Worm (Caenorhabditis elegans) whole organism, mixed stage, embryonic: Measurements from ENCODE around the gene str-68.
"Not testable (repeated sequence)": the region's sequence is repeated elsewhere in the genome, so short reads cannot be mapped to it uniquely, and the experiment has no call there.

Source experiments
- M03D4.4 ChIP-seq: sonication (generic microtip); optimal IDR thresholded peaks from 2 replicates; lab custom pipeline; 2017; ENCODE audit warnings: mild to moderate bottlenecking, missing genetic modification characterization, missing compliant biosample characterization
- bed-3 ChIP-seq: fragments of 200-800 bp; sonication (Bioruptor generic); optimal IDR thresholded peaks from 3 replicates; lab custom pipeline; 2018; ENCODE audit warnings: mild to moderate bottlenecking, missing genetic modification characterization, moderate library complexity, missing compliant biosample characterization
- blmp-1 ChIP-seq: fragments of 150-350 bp; optimal IDR thresholded peaks from 2 replicates; lab custom pipeline; 2014; ENCODE audit warnings: missing biosample characterization, missing genetic modification characterization
- ceh-39 ChIP-seq: fragments of 150-350 bp; optimal IDR thresholded peaks from 2 replicates; lab custom pipeline; 2014; ENCODE audit warnings: missing biosample characterization, missing genetic modification characterization
- ceh-43 ChIP-seq: fragments of 200-800 bp; sonication (Bioruptor generic); optimal IDR thresholded peaks from 2 replicates; lab custom pipeline; 2018; ENCODE audit warnings: mild to moderate bottlenecking, missing genetic modification characterization, moderate library complexity, missing compliant biosample characterization
- ceh-83 ChIP-seq: fragments of 200-800 bp; sonication (Bioruptor generic); optimal IDR thresholded peaks from 2 replicates; lab custom pipeline; 2018; ENCODE audit warnings: mild to moderate bottlenecking, missing genetic modification characterization, missing compliant biosample characterization
- ces-1 ChIP-seq: fragments of 150-350 bp; optimal IDR thresholded peaks from 2 replicates; lab custom pipeline; 2014; ENCODE audit warnings: missing biosample characterization, missing genetic modification reagents, missing genetic modification characterization
- cnd-1 ChIP-seq: fragments of 200-800 bp; sonication (Bioruptor generic); optimal IDR thresholded peaks from 2 replicates; lab custom pipeline; 2018; ENCODE audit warnings: mild to moderate bottlenecking, missing genetic modification characterization, missing compliant biosample characterization
- drap-1 ChIP-seq: fragments of 200-800 bp; sonication (Bioruptor generic); optimal IDR thresholded peaks from 3 replicates; lab custom pipeline; 2018; ENCODE audit warnings: mild to moderate bottlenecking, missing genetic modification characterization, missing compliant biosample characterization
- elt-1 ChIP-seq: sonication (generic microtip); optimal IDR thresholded peaks from 2 replicates; lab custom pipeline; 2017; ENCODE audit warnings: missing genetic modification characterization, mild to moderate bottlenecking, missing compliant biosample characterization, antibody characterized with exemption, moderate library complexity, borderline replicate concordance; ENCODE audit not compliant: insufficient read depth
- elt-3 ChIP-seq: fragments of 150-350 bp; optimal IDR thresholded peaks from 2 replicates; lab custom pipeline; 2014; ENCODE audit warnings: missing biosample characterization, missing genetic modification characterization
- flh-1 ChIP-seq: fragments of 200-800 bp; sonication (Bioruptor generic); optimal IDR thresholded peaks from 2 replicates; lab custom pipeline; 2018; ENCODE audit warnings: mild to moderate bottlenecking, missing genetic modification characterization, moderate library complexity, missing compliant biosample characterization
- ham-2 ChIP-seq: fragments of 200-800 bp; sonication (Bioruptor generic); optimal IDR thresholded peaks from 2 replicates; lab custom pipeline; 2018; ENCODE audit warnings: mild to moderate bottlenecking, missing genetic modification characterization, missing compliant biosample characterization
- hlh-1 ChIP-seq: fragments of 150-350 bp; optimal IDR thresholded peaks from 2 replicates; lab custom pipeline; 2014; ENCODE audit warnings: missing biosample characterization, missing genetic modification reagents, missing genetic modification characterization
- lin-13 ChIP-seq: fragments of 150-350 bp; optimal IDR thresholded peaks from 2 replicates; lab custom pipeline; 2014; ENCODE audit warnings: missing biosample characterization, missing genetic modification characterization
- lin-32 ChIP-seq: fragments of 200-800 bp; sonication (Bioruptor generic); optimal IDR thresholded peaks from 2 replicates; lab custom pipeline; 2018; ENCODE audit warnings: mild to moderate bottlenecking, missing genetic modification characterization, missing compliant biosample characterization
- lsy-2 ChIP-seq: fragments of 150-350 bp; optimal IDR thresholded peaks from 2 replicates; lab custom pipeline; 2014; ENCODE audit warnings: missing biosample characterization, missing genetic modification characterization
- mab-5 ChIP-seq: fragments of 150-350 bp; optimal IDR thresholded peaks from 2 replicates; lab custom pipeline; 2014; ENCODE audit warnings: missing biosample characterization, missing genetic modification characterization
- mep-1 ChIP-seq: fragments of 150-350 bp; optimal IDR thresholded peaks from 2 replicates; lab custom pipeline; 2017; ENCODE audit warnings: missing biosample characterization, missing genetic modification reagents, missing genetic modification characterization, inconsistent platforms
- mls-2 ChIP-seq: sonication (generic microtip); optimal IDR thresholded peaks from 2 replicates; lab custom pipeline; 2016; ENCODE audit warnings: mild to moderate bottlenecking, missing genetic modification characterization, moderate library complexity, missing compliant biosample characterization
- nhr-12 ChIP-seq: fragments of 150-350 bp; optimal IDR thresholded peaks from 2 replicates; lab custom pipeline; 2014; ENCODE audit warnings: missing biosample characterization, missing genetic modification characterization
- nhr-2 ChIP-seq: fragments of 150-350 bp; optimal IDR thresholded peaks from 2 replicates; lab custom pipeline; 2014; ENCODE audit warnings: missing biosample characterization, missing genetic modification characterization
- nhr-237 ChIP-seq: fragments of 150-350 bp; optimal IDR thresholded peaks from 2 replicates; lab custom pipeline; 2014; ENCODE audit warnings: missing biosample characterization, missing genetic modification characterization
- nhr-76 ChIP-seq: sonication (generic microtip); optimal IDR thresholded peaks from 2 replicates; lab custom pipeline; 2017; ENCODE audit warnings: missing biosample characterization, missing genetic modification characterization
- pha-4 ChIP-seq: fragments of 150-350 bp; optimal IDR thresholded peaks from 2 replicates; lab custom pipeline; 2018; ENCODE audit warnings: missing biosample characterization, missing genetic modification reagents, missing genetic modification characterization
- snpc-4 ChIP-seq: fragments of 150-350 bp; optimal IDR thresholded peaks from 2 replicates; lab custom pipeline; 2014; ENCODE audit warnings: missing biosample characterization, missing genetic modification characterization
- sptf-1 ChIP-seq: sonication (generic microtip); optimal IDR thresholded peaks from 2 replicates; lab custom pipeline; 2017; ENCODE audit warnings: mild to moderate bottlenecking, missing genetic modification characterization, moderate library complexity, missing compliant biosample characterization
- tbx-8 ChIP-seq: fragments of 200-800 bp; sonication (Bioruptor generic); optimal IDR thresholded peaks from 2 replicates; lab custom pipeline; 2018; ENCODE audit warnings: mild to moderate bottlenecking, missing genetic modification characterization, moderate library complexity, missing compliant biosample characterization
- unc-120 ChIP-seq: sonication (generic microtip); optimal IDR thresholded peaks from 2 replicates; lab custom pipeline; 2017; ENCODE audit warnings: missing genetic modification characterization, missing compliant biosample characterization; ENCODE audit not compliant: poor library complexity, severe bottlenecking
- unc-39 ChIP-seq: fragments of 150-350 bp; optimal IDR thresholded peaks from 2 replicates; lab custom pipeline; 2014; ENCODE audit warnings: missing biosample characterization, missing genetic modification characterization
- unc-62 ChIP-seq: fragments of 150-350 bp; optimal IDR thresholded peaks from 2 replicates; lab custom pipeline; 2014; ENCODE audit warnings: missing biosample characterization, missing genetic modification reagents, missing genetic modification characterization
- zip-8 ChIP-seq: fragments of 150-350 bp; optimal IDR thresholded peaks from 2 replicates; lab custom pipeline; 2014; ENCODE audit warnings: missing biosample characterization, missing genetic modification characterization
- ztf-11 ChIP-seq: fragments of 150-350 bp; optimal IDR thresholded peaks from 2 replicates; lab custom pipeline; 2014; ENCODE audit warnings: missing biosample characterization, missing genetic modification characterization

Gene str-68

DNA sequence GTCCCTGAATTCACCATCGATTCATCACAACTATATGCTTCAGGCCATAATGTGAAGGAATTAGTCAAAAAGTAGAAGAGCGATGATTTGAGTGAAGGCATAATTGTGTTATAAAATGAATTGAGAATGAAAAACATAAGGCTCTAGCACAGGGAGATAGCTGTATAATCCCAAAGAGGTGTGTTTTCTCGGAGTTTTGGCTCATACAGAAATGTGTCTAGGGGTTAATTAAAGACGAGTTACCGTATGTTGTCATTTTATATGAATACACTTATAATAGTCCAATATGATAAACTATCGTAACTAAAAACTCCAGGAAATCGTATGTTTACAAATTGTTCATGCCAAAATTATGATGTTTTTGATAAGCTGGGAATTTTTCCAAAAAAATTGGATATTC is 26.6 kb downstream of the str-68 start, which contains the start of gene srt-5:
Gene srt-5, minus strand, starts transcription at position 101 of the 400 bp plus-strand sequence.
- no peak for TF ChIP-seq nhr-12 (tag; lab: Kevin White, UChicago)
- no peak for TF ChIP-seq drap-1
- TF ChIP-seq nhr-237 (tag; lab: Kevin White, UChicago) = no peak
- TF ChIP-seq lin-32 (GFP tag; lab: Kevin White, UChicago) = no peak
- no peak for TF ChIP-seq zip-8
- TF ChIP-seq bed-3 (GFP tag; lab: Kevin White, UChicago) = no peak
- TF ChIP-seq blmp-1 (tag; lab: Kevin White, UChicago) = no peak
- TF ChIP-seq snpc-4 (tag; lab: Kevin White, UChicago) = no peak
- TF ChIP-seq mep-1 = no peak
- TF ChIP-seq ceh-43 = no peak
- TF ChIP-seq mab-5 (tag; lab: Kevin White, UChicago) = no peak

ce11 chrV:3071548-3071947 is 35.8 kb downstream of the str-68 start, which contains the start of gene C50H11.13:
Gene C50H11.13 (minus strand): TSS chrV:3071648.
- TF ChIP-seq sptf-1 (tag; lab: Kevin White, UChicago) = no peak
- TF ChIP-seq hlh-1 = no peak
- TF ChIP-seq nhr-237 (tag; lab: Kevin White, UChicago) = no peak
- no peak for TF ChIP-seq tbx-8
- no peak for TF ChIP-seq unc-62
- no peak for TF ChIP-seq ham-2 (GFP tag; lab: Kevin White, UChicago)
- TF ChIP-seq ceh-43 = no peak
- TF ChIP-seq lsy-2 = no peak
- TF ChIP-seq unc-39 (tag; lab: Kevin White, UChicago) = no peak
- TF ChIP-seq bed-3 (GFP tag; lab: Kevin White, UChicago) = no peak
- TF ChIP-seq nhr-2 (tag; lab: Kevin White, UChicago) = no peak
- no peak for TF ChIP-seq lin-32 (GFP tag; lab: Kevin White, UChicago)
- no peak for TF ChIP-seq drap-1
- TF ChIP-seq ceh-83 = no peak
- TF ChIP-seq ztf-11 = no peak
- TF ChIP-seq nhr-76 = no peak

- TF ChIP-seq cnd-1 (tag; lab: Kevin White, UChicago) (no peak), unc-39 (tag; lab: Kevin White, UChicago) (no peak), ceh-39 (tag; lab: Kevin White, UChicago) (no peak), elt-3 (tag; lab: Kevin White, UChicago) (no peak)
- TF ChIP-seq, all 35 proteins: peak for 0
Measured at ce11 chrV:3069101-3069500, 38.2 kb downstream of the str-68 start, which contains the start of gene str-40. Gene str-40 (minus strand): TSS chrV:3069201.

DNA sequence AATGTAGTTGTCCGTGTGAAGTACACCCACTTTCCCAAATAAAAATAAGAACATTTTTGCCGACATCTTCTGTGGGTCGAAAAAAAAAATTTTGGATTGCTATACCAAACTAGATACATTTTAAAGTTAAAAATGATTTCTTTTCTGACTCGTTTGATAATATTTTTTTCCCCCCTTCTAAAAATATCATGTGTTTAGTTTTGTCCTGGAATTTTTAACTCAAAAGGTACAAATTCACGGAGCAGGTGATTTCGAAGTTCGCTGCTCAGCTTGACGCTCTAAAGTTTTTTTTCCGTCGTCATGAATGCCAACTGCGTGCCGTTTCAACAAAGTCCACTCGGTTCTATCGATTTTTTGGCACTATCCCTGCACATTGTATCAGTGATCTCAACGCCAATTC is 41.4 kb downstream of the str-68 start, which contains the start of gene srh-185:
Gene srh-185, plus strand, starts transcription at position 301 of the 400 bp plus-strand sequence.
- no peak for TF ChIP-seq pha-4 (tag; lab: Kevin White, UChicago)
- TF ChIP-seq nhr-12 (tag; lab: Kevin White, UChicago) = no peak
- TF ChIP-seq lin-13 (tag; lab: Kevin White, UChicago) = no peak
- TF ChIP-seq sptf-1 (tag; lab: Kevin White, UChicago) = no peak
- TF ChIP-seq ceh-43 = no peak
- TF ChIP-seq zip-8 = no peak
- no peak for TF ChIP-seq elt-3 (tag; lab: Kevin White, UChicago)
- no peak for TF ChIP-seq mls-2
- TF ChIP-seq tbx-8 = no peak
- no peak for TF ChIP-seq lsy-2
- no peak for TF ChIP-seq unc-120 (tag; lab: Kevin White, UChicago)
- no peak for TF ChIP-seq mab-5 (tag; lab: Kevin White, UChicago)
- TF ChIP-seq ceh-83 = no peak
- no peak for TF ChIP-seq ham-2 (GFP tag; lab: Kevin White, UChicago)
- no peak for TF ChIP-seq mep-1
- TF ChIP-seq elt-1 = no peak
- TF ChIP-seq, all 35 proteins: peak for 0

ce11 chrV:3064418-3064817 is 42.9 kb downstream of the str-68 start, which contains the start of gene srt-16:
Gene srt-16 (minus strand): TSS chrV:3064518.
- not testable (repeated sequence) for TF ChIP-seq flh-1; nhr-76; lin-13 (tag; lab: Kevin White, UChicago)

DNA sequence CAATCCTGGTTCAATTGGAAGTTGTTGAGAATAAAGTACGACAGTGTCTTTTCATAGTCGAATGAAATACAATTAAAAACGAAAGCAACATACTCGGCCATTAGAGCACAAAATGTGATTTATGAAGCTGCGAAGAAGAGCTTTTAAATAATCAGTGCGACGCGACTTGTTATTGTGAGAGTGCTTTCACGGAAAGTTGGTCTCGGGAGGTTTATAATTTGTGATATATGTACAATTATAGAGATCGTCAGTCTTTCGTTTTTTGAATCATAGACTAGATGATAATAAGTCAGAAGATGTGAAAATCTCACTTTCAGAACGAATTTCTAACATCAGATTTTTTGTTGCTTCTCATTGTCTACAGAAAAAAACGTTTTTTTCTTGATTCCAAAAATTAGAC is 45.3 kb downstream of the str-68 start, which contains the start of gene srt-15:
Gene srt-15, minus strand, starts transcription at position 101 of the 400 bp plus-strand sequence.
- TF ChIP-seq ztf-11 = no peak
- TF ChIP-seq nhr-12 (tag; lab: Kevin White, UChicago) = no peak
- TF ChIP-seq unc-62 = no peak
- no peak for TF ChIP-seq nhr-76
- TF ChIP-seq unc-120 (tag; lab: Kevin White, UChicago) = no peak
- TF ChIP-seq ces-1 = no peak
- no peak for TF ChIP-seq nhr-237 (tag; lab: Kevin White, UChicago)
- no peak for TF ChIP-seq ham-2 (GFP tag; lab: Kevin White, UChicago)
- TF ChIP-seq blmp-1 (tag; lab: Kevin White, UChicago) = no peak
- no peak for TF ChIP-seq flh-1
- TF ChIP-seq lsy-2 = no peak
- TF ChIP-seq elt-1 = no peak
- TF ChIP-seq unc-39 (tag; lab: Kevin White, UChicago) = no peak
- TF ChIP-seq ceh-43 = no peak
- no peak for TF ChIP-seq M03D4.4
- TF ChIP-seq sptf-1 (tag; lab: Kevin White, UChicago) = no peak
- no peak for TF ChIP-seq lin-32 (GFP tag; lab: Kevin White, UChicago)
- TF ChIP-seq, all 35 proteins: peak for 0
